Fruit fly (Drosophila melanogaster): Measurements from ENCODE around the gene CG34417.

- TF ChIP-seq ttk (optimal IDR thresholded peaks at IDR 0.05) (no peak), psq (optimal IDR thresholded peaks at IDR 0.05) (no peak), Sin3A (optimal IDR thresholded peaks at IDR 0.05) (no peak)
Observed at dm6 chrX:6631885-6632284, 91.3 kb downstream of the CG34417 start.

Measured in Kc167 (cell line).